Worm (Caenorhabditis elegans) whole organism, L1 larva: Measurements from ENCODE around the gene C05G5.5.

Experiments
- C04F5.9 ChIP-seq: sonication (generic microtip); optimal IDR thresholded peaks from 2 replicates; lab custom pipeline; 2016; ENCODE audit warnings: missing genetic modification characterization, missing compliant biosample characterization
- C16A3.4 ChIP-seq: fragments of 150-350 bp; optimal IDR thresholded peaks from 2 replicates; lab custom pipeline; 2014; ENCODE audit warnings: missing biosample characterization, missing genetic modification characterization
- Y116A8C.19 ChIP-seq: sonication (generic microtip); optimal IDR thresholded peaks from 2 replicates; lab custom pipeline; 2016; ENCODE audit warnings: missing compliant biosample characterization, missing genetic modification characterization, borderline replicate concordance
- aha-1 ChIP-seq: fragments of 150-350 bp; optimal IDR thresholded peaks from 2 replicates; lab custom pipeline; 2014; ENCODE audit warnings: missing biosample characterization, missing genetic modification characterization
- alr-1 ChIP-seq: fragments of 200-800 bp; sonication (Bioruptor generic); optimal IDR thresholded peaks from 2 replicates; lab custom pipeline; 2018; ENCODE audit warnings: borderline replicate concordance, mild to moderate bottlenecking, missing genetic modification characterization, missing compliant biosample characterization
- blmp-1 ChIP-seq: fragments of 150-350 bp; optimal IDR thresholded peaks from 2 replicates; lab custom pipeline; 2014; ENCODE audit warnings: missing biosample characterization, missing genetic modification characterization
- ceh-63 ChIP-seq: fragments of 200-800 bp; sonication (Bioruptor generic); optimal IDR thresholded peaks from 2 replicates; lab custom pipeline; 2018; ENCODE audit warnings: mild to moderate bottlenecking, missing genetic modification characterization, missing compliant biosample characterization
- ceh-88 ChIP-seq: fragments of 200-800 bp; sonication (Bioruptor generic); IDR thresholded peaks from 2 replicates; pipeline ENCODE4 v1.3.6; 2022; ENCODE audit warnings: missing genetic modification characterization, missing compliant biosample characterization
- egl-13 ChIP-seq: sonication (generic microtip); optimal IDR thresholded peaks from 2 replicates; lab custom pipeline; 2016; ENCODE audit warnings: missing genotype, missing genetic modification reagents, missing genetic modification characterization, missing compliant biosample characterization
- egl-27 ChIP-seq, 2 experiments: fragments of 150-350 bp in 1 of 2; sonication (generic microtip); optimal IDR thresholded peaks; 3 replicates each; lab custom pipeline; 2017 to 2018; ENCODE audit warnings: missing biosample characterization in 2 of 2, missing genetic modification characterization in 2 of 2, missing genetic modification reagents in 2 of 2
- elt-2 ChIP-seq: sonication (generic microtip); optimal IDR thresholded peaks from 2 replicates; lab custom pipeline; 2016; ENCODE audit warnings: missing genetic modification characterization, mild to moderate bottlenecking, inconsistent platforms, missing compliant biosample characterization, missing genetic modification reagents
- elt-3 ChIP-seq, 6 experiments: fragments of 150-350 bp in 1 of 6; sonication (generic microtip); optimal IDR thresholded peaks; 2 replicates each; lab custom pipeline; 2017 to 2018; ENCODE audit warnings: missing biosample characterization in 6 of 6, missing genetic modification characterization in 6 of 6, inconsistent platforms in 1 of 6
- ets-5 ChIP-seq: fragments of 200-800 bp; sonication (Bioruptor generic); IDR thresholded peaks from 2 replicates; pipeline ENCODE4 v1.3.6; 2022; ENCODE audit warnings: missing genetic modification characterization, missing compliant biosample characterization
- fkh-8 ChIP-seq: sonication (generic microtip); optimal IDR thresholded peaks from 2 replicates; lab custom pipeline; 2016; ENCODE audit warnings: mild to moderate bottlenecking, missing genetic modification characterization, missing compliant biosample characterization
- fos-1 ChIP-seq: fragments of 150-350 bp; optimal IDR thresholded peaks from 2 replicates; lab custom pipeline; 2014; ENCODE audit warnings: missing biosample characterization, missing genetic modification characterization
- hlh-17 ChIP-seq: fragments of 200-800 bp; sonication (Bioruptor generic); optimal IDR thresholded peaks from 2 replicates; lab custom pipeline; 2018; ENCODE audit warnings: missing genetic modification characterization, mild to moderate bottlenecking, missing compliant biosample characterization, moderate library complexity, borderline replicate concordance
- hlh-4 ChIP-seq: sonication (generic microtip); optimal IDR thresholded peaks from 2 replicates; lab custom pipeline; 2016; ENCODE audit warnings: mild to moderate bottlenecking, missing genetic modification characterization, missing compliant biosample characterization
- hpl-2 ChIP-seq: fragments of 150-350 bp; optimal IDR thresholded peaks from 2 replicates; lab custom pipeline; 2014; ENCODE audit warnings: missing biosample characterization, missing genetic modification reagents, missing genetic modification characterization
- isw-1 ChIP-seq: fragments of 200-800 bp; sonication (Bioruptor generic); IDR thresholded peaks from 2 replicates; pipeline ENCODE4 v1.3.6; 2022; ENCODE audit warnings: missing genetic modification characterization, missing compliant biosample characterization
- jun-1 ChIP-seq: fragments of 150-350 bp; optimal IDR thresholded peaks from 2 replicates; lab custom pipeline; 2014; ENCODE audit warnings: missing biosample characterization, missing genetic modification reagents, missing genetic modification characterization
- lin-13 ChIP-seq: fragments of 150-350 bp; optimal IDR thresholded peaks from 2 replicates; lab custom pipeline; 2014; ENCODE audit warnings: missing biosample characterization, missing genetic modification reagents, missing genetic modification characterization
- lin-14 ChIP-seq: fragments of 200-800 bp; sonication (Bioruptor generic); optimal IDR thresholded peaks from 2 replicates; lab custom pipeline; 2018; ENCODE audit warnings: mild to moderate bottlenecking, missing genetic modification characterization, moderate library complexity, missing compliant biosample characterization
- lin-35 ChIP-seq, 2 experiments: fragments of 150-350 bp; optimal IDR thresholded peaks; 2 replicates each; lab custom pipeline; 2014; ENCODE audit warnings: missing biosample characterization in 2 of 2, missing genetic modification characterization in 2 of 2, missing genetic modification reagents in 2 of 2
- lin-39 ChIP-seq: fragments of 150-350 bp; optimal IDR thresholded peaks from 2 replicates; lab custom pipeline; 2014; ENCODE audit warnings: missing biosample characterization, missing genetic modification reagents, missing genetic modification characterization
- lir-3 ChIP-seq: sonication (generic microtip); optimal IDR thresholded peaks from 2 replicates; lab custom pipeline; 2016; ENCODE audit warnings: mild to moderate bottlenecking, missing genetic modification characterization, moderate library complexity, missing compliant biosample characterization; ENCODE audit not compliant: poor library complexity
- lsy-2 ChIP-seq, 2 experiments: fragments of 150-350 bp; optimal IDR thresholded peaks; 2 replicates each; lab custom pipeline; 2014; ENCODE audit warnings: missing biosample characterization in 2 of 2, missing genetic modification characterization in 2 of 2
- mab-9 ChIP-seq: fragments of 200-800 bp; sonication (Bioruptor generic); IDR thresholded peaks from 2 replicates; pipeline ENCODE4 v1.3.6; 2022; ENCODE audit warnings: missing genetic modification reagents, missing genetic modification characterization, missing compliant biosample characterization
- mdl-1 ChIP-seq, 2 experiments: fragments of 150-350 bp; optimal IDR thresholded peaks; 2 replicates each; lab custom pipeline; 2014 to 2017; ENCODE audit warnings: missing biosample characterization in 2 of 2, missing genetic modification characterization in 2 of 2, inconsistent platforms in 1 of 2
- mep-1 ChIP-seq: fragments of 150-350 bp; optimal IDR thresholded peaks from 2 replicates; lab custom pipeline; 2014; ENCODE audit warnings: missing biosample characterization, missing genetic modification characterization
- nhr-11 ChIP-seq: fragments of 150-350 bp; optimal IDR thresholded peaks from 2 replicates; lab custom pipeline; 2014; ENCODE audit warnings: missing biosample characterization, missing genetic modification characterization
- nhr-12 ChIP-seq: sonication (generic microtip); optimal IDR thresholded peaks from 2 replicates; lab custom pipeline; 2017; ENCODE audit warnings: missing biosample characterization, missing genetic modification characterization
- nhr-20 ChIP-seq: sonication (generic microtip); optimal IDR thresholded peaks from 2 replicates; lab custom pipeline; 2016; ENCODE audit warnings: mild to moderate bottlenecking, missing genetic modification characterization, missing compliant biosample characterization
- nhr-237 ChIP-seq: fragments of 150-350 bp; optimal IDR thresholded peaks from 2 replicates; lab custom pipeline; 2014; ENCODE audit warnings: missing biosample characterization, missing genetic modification characterization
- nhr-28 ChIP-seq: fragments of 150-350 bp; optimal IDR thresholded peaks from 2 replicates; lab custom pipeline; 2014; ENCODE audit warnings: missing biosample characterization, missing genetic modification characterization
- nhr-47 ChIP-seq: sonication (generic microtip); optimal IDR thresholded peaks from 2 replicates; lab custom pipeline; 2016; ENCODE audit warnings: mild to moderate bottlenecking, missing genetic modification characterization, moderate library complexity, missing compliant biosample characterization
- nhr-84 ChIP-seq: sonication (generic microtip); optimal IDR thresholded peaks from 2 replicates; lab custom pipeline; 2017; ENCODE audit warnings: missing biosample characterization, missing genetic modification characterization
- nhr-85 ChIP-seq: sonication (generic microtip); peaks from one replicate; lab custom pipeline; 2016; ENCODE audit warnings: missing genetic modification characterization, inconsistent platforms, missing compliant biosample characterization
- pag-3 ChIP-seq: sonication (generic microtip); optimal IDR thresholded peaks from 2 replicates; lab custom pipeline; 2017; ENCODE audit warnings: missing genetic modification characterization, mild to moderate bottlenecking, missing compliant biosample characterization, antibody characterized with exemption, borderline replicate concordance; ENCODE audit not compliant: insufficient read depth
- pax-3 ChIP-seq: fragments of 200-800 bp; sonication (Bioruptor generic); optimal IDR thresholded peaks from 2 replicates; lab custom pipeline; 2018; ENCODE audit warnings: mild to moderate bottlenecking, missing genetic modification characterization, moderate library complexity, missing compliant biosample characterization
- pqm-1 ChIP-seq: sonication (generic microtip); optimal IDR thresholded peaks from 3 replicates; lab custom pipeline; 2017; ENCODE audit warnings: missing biosample characterization, missing genetic modification characterization
- snu-23 ChIP-seq: sonication (generic microtip); optimal IDR thresholded peaks from 2 replicates; lab custom pipeline; 2016; ENCODE audit warnings: missing genetic modification characterization, missing compliant biosample characterization
- sptf-1 ChIP-seq: fragments of 150-350 bp; optimal IDR thresholded peaks from 2 replicates; lab custom pipeline; 2014; ENCODE audit warnings: missing biosample characterization, missing genetic modification characterization
- swsn-7 ChIP-seq: sonication (generic microtip); optimal IDR thresholded peaks from 2 replicates; lab custom pipeline; 2016; ENCODE audit warnings: missing genetic modification characterization, missing compliant biosample characterization
- unc-62 ChIP-seq: fragments of 150-350 bp; optimal IDR thresholded peaks from 2 replicates; lab custom pipeline; 2014; ENCODE audit warnings: missing biosample characterization, missing genetic modification reagents, missing genetic modification characterization
- unc-86 ChIP-seq: sonication (generic microtip); optimal IDR thresholded peaks from 2 replicates; lab custom pipeline; 2016; ENCODE audit warnings: missing genetic modification characterization, missing compliant biosample characterization
- vab-15 ChIP-seq: sonication (generic microtip); optimal IDR thresholded peaks from 2 replicates; lab custom pipeline; 2017; ENCODE audit warnings: missing genotype, mild to moderate bottlenecking, missing genetic modification characterization, missing compliant biosample characterization
- zag-1 ChIP-seq: fragments of 150-350 bp; optimal IDR thresholded peaks from 2 replicates; lab custom pipeline; 2014; ENCODE audit warnings: missing biosample characterization, missing genetic modification characterization
- zip-4 ChIP-seq: fragments of 200-800 bp; sonication (Bioruptor generic); optimal IDR thresholded peaks from 2 replicates; lab custom pipeline; 2018; ENCODE audit warnings: mild to moderate bottlenecking, missing genetic modification characterization, moderate library complexity, missing compliant biosample characterization
- ztf-11 ChIP-seq, 2 experiments: sonication (generic microtip); optimal IDR thresholded peaks; 2 replicates each; lab custom pipeline; 2016 to 2017; ENCODE audit warnings: missing genetic modification characterization in 2 of 2, missing biosample characterization in 1 of 2, missing compliant biosample characterization in 1 of 2

C05G5.5 gene

ce11 chrX:14709591-14709990 lies 51.3 kb downstream of the C05G5.5 start:
- no peak for TF ChIP-seq zip-4 (GFP tag; lab: Kevin White, UChicago)
- peak; percentile 54 for TF ChIP-seq lin-14 (GFP tag; lab: Kevin White, UChicago)
- peak; percentile 72 for TF ChIP-seq blmp-1
- peak; percentile 10 for TF ChIP-seq nhr-20 (tag; lab: Kevin White, UChicago)
- TF ChIP-seq egl-13 = no peak
- no peak for TF ChIP-seq zag-1 (tag; lab: Kevin White, UChicago)
- no peak for TF ChIP-seq lin-13 (GFP tag; lab: Kevin White, UChicago)
- peak; percentile 58 for TF ChIP-seq nhr-85 (tag; lab: Kevin White, UChicago)
- TF ChIP-seq isw-1 (GFP tag; lab: Robert Waterston, UW) = no peak
- peak in 2 of 6 experiments; percentile 44 to 80 for TF ChIP-seq elt-3 (tag; optimal IDR thresholded peaks at IDR 0.05; lab: Kevin White, UChicago)
- no peak for TF ChIP-seq aha-1 (tag; lab: Kevin White, UChicago)

- TF ChIP-seq swsn-7 (peak; percentile 94), unc-62 (GFP tag; lab: Kevin White, UChicago) (no peak), hpl-2 (GFP tag; lab: Kevin White, UChicago) (no peak), zip-4 (GFP tag; lab: Kevin White, UChicago) (peak; percentile 54), jun-1 (tag; lab: Kevin White, UChicago) (peak; percentile 92), hlh-4 (tag; lab: Kevin White, UChicago) (no peak), mep-1 (tag; lab: Kevin White, UChicago) (peak; percentile 88), mab-9 (GFP tag; lab: Robert Waterston, UW) (peak; percentile 88), egl-27 (tag; optimal IDR thresholded peaks at IDR 0.05; lab: Kevin White, UChicago) (peak; percentile 44 to 81), lir-3 (tag; lab: Kevin White, UChicago) (peak; percentile 71), ets-5 (no peak), vab-15 (tag; lab: Kevin White, UChicago) (peak; percentile 59), nhr-47 (tag; lab: Kevin White, UChicago) (peak; percentile 96), unc-86 (tag; lab: Kevin White, UChicago) (peak; percentile 96), elt-3 (tag; optimal IDR thresholded peaks at IDR 0.05; lab: Kevin White, UChicago) (peak in 4 of 6 experiments; percentile 20 to 79 (median 48)), fos-1 (tag; lab: Kevin White, UChicago) (peak; percentile 89), fkh-8 (peak; percentile 99), ztf-11 (tag; optimal IDR thresholded peaks at IDR 0.05; lab: Kevin White, UChicago) (peak in 1 of 2 experiments; percentile 72), isw-1 (GFP tag; lab: Robert Waterston, UW) (peak; percentile 88), mdl-1 (tag; optimal IDR thresholded peaks at IDR 0.05; lab: Kevin White, UChicago) (peak; percentile 44 to 82), lin-39 (tag; lab: Kevin White, UChicago) (no peak), C04F5.9 (peak; percentile 35), elt-2 (tag; lab: Kevin White, UChicago) (no peak), lin-35 (GFP tag; optimal IDR thresholded peaks at IDR 0.05; lab: Kevin White, UChicago) (peak; percentile 78 to 81), lin-13 (GFP tag; lab: Kevin White, UChicago) (peak; percentile 84), ceh-63 (GFP tag; lab: Kevin White, UChicago) (no peak), nhr-84 (tag; lab: Kevin White, UChicago) (no peak), nhr-12 (tag; lab: Kevin White, UChicago) (no peak), snu-23 (GFP tag; lab: Kevin White, UChicago) (peak; percentile 94), nhr-237 (tag; lab: Kevin White, UChicago) (peak; percentile 81), lsy-2 (tag; optimal IDR thresholded peaks at IDR 0.05; lab: Kevin White, UChicago) (peak; percentile 84 to 89), hlh-17 (GFP tag; lab: Kevin White, UChicago) (no peak), pax-3 (peak; percentile 87), C16A3.4 (tag; lab: Kevin White, UChicago) (peak; percentile 90), pqm-1 (tag; lab: Kevin White, UChicago) (no peak), sptf-1 (tag; lab: Kevin White, UChicago) (no peak), nhr-11 (tag; lab: Kevin White, UChicago) (peak; percentile 8), blmp-1 (peak; percentile 54), ceh-88 (peak; percentile 40; the same call in 1 of the 2 replicates), nhr-85 (tag; lab: Kevin White, UChicago) (peak; percentile 95), nhr-28 (no peak), alr-1 (tag; lab: Kevin White, UChicago) (no peak), pag-3 (tag; lab: Kevin White, UChicago) (peak; percentile 61), Y116A8C.19 (no peak)
These were observed 52.7 kb downstream of the C05G5.5 start for ce11 chrX:14708176-14708642.
